Fruit fly (Drosophila melanogaster) whole organism, prepupa: ENCODE results near the gene CG9667.

ENCODE experiments used
- CG34406 ChIP-seq: fragments of 200-800 bp; sonication (Bioruptor generic); optimal IDR thresholded peaks from 3 replicates; lab custom pipeline; 2016; ENCODE audit warnings: missing biosample characterization, missing genetic modification characterization
- CG8632 ChIP-seq: fragments of 200-800 bp; sonication (Bioruptor generic); optimal IDR thresholded peaks from 3 replicates; lab custom pipeline; 2016; ENCODE audit warnings: missing biosample characterization, missing genetic modification characterization
- Ets96B ChIP-seq: fragments of 200-800 bp; optimal IDR thresholded peaks from 2 replicates; lab custom pipeline; 2019; ENCODE audit warnings: missing biosample characterization, mild to moderate bottlenecking, missing genetic modification characterization, moderate library complexity
- Gug ChIP-seq: fragments of 200-800 bp; sonication (Bioruptor generic); IDR thresholded peaks from 2 replicates; pipeline ENCODE4 v1.3.6; 2022; ENCODE audit warnings: missing biosample characterization, missing genetic modification characterization
- Sox14 ChIP-seq: fragments of 200-800 bp; sonication (Bioruptor generic); optimal IDR thresholded peaks from 3 replicates; lab custom pipeline; 2016; ENCODE audit warnings: missing biosample characterization, missing genetic modification characterization

- no peak for TF ChIP-seq Gug (GFP tag; lab: Robert Waterston, UW)
- TF ChIP-seq CG8632: peak; percentile 81
- TF ChIP-seq Ets96B: peak; percentile 71
- peak; percentile 87 for TF ChIP-seq CG34406
- peak; percentile 54 for TF ChIP-seq Sox14 (GFP tag; lab: Kevin White, UChicago)
These were observed 6.5 kb downstream of the CG9667 start for dm6 chr3R:8119457-8120337.
